Worm (Caenorhabditis elegans): ENCODE measurements around the gene cal-5.

- TF ChIP-seq hlh-26 (GFP tag; conservative IDR thresholded peaks at IDR 0.05) = no peak
- TF ChIP-seq tbx-9 (tag; optimal IDR thresholded peaks at IDR 0.05; ENCODE audit: borderline replicate concordance) = no peak
- no peak for TF ChIP-seq aptf-3 (GFP tag; IDR thresholded peaks at IDR 0.05)
- TF ChIP-seq madf-10 (tag; optimal IDR thresholded peaks at IDR 0.05) = no peak
- no peak for TF ChIP-seq lin-26 (GFP tag; IDR thresholded peaks at IDR 0.05)
- no peak for TF ChIP-seq snpc-4 (GFP tag; optimal IDR thresholded peaks at IDR 0.05)
- no peak for TF ChIP-seq snpc-4 (tag; optimal IDR thresholded peaks at IDR 0.05)
- TF ChIP-seq dpff-1 (tag; optimal IDR thresholded peaks at IDR 0.05) = no peak
- TF ChIP-seq pha-4 (tag; optimal IDR thresholded peaks at IDR 0.05) = no peak
- no peak for TF ChIP-seq ceh-58 (GFP tag; IDR thresholded peaks at IDR 0.05)
- no peak for TF ChIP-seq F52B5.7 (tag; optimal IDR thresholded peaks at IDR 0.05)
- TF ChIP-seq nfya-1 (tag; optimal IDR thresholded peaks at IDR 0.05; ENCODE audit: borderline replicate concordance, insufficient read depth) = no peak
- no peak for TF ChIP-seq let-526 (GFP tag; IDR thresholded peaks at IDR 0.05)
- no peak for TF ChIP-seq ceh-79 (tag; optimal IDR thresholded peaks at IDR 0.05)
Observed at ce11 chrX:5120196-5120595, 42.4 kb upstream of the cal-5 start.
